Worm (Caenorhabditis elegans) whole organism, L2 larva: ENCODE measurements around the gene lido-4.

ENCODE experiments used
- C34F6.9 ChIP-seq: fragments of 150-350 bp; optimal IDR thresholded peaks from 2 replicates; lab custom pipeline; 2014; ENCODE audit warnings: missing biosample characterization, missing genetic modification characterization
- F13H6.1 ChIP-seq: sonication (generic microtip); optimal IDR thresholded peaks from 2 replicates; lab custom pipeline; 2016; ENCODE audit warnings: missing genetic modification characterization, missing compliant biosample characterization
- nhr-77 ChIP-seq: fragments of 150-350 bp; optimal IDR thresholded peaks from 2 replicates; lab custom pipeline; 2014; ENCODE audit warnings: missing biosample characterization, missing genetic modification characterization
- ztf-1 ChIP-seq: fragments of 200-800 bp; sonication (Bioruptor generic); conservative IDR thresholded peaks from 2 replicates; pipeline ENCODE4 v1.3.6; 2022; ENCODE audit warnings: missing genetic modification characterization, missing compliant biosample characterization

ce11 chrX:17093199-17093598, 14.4 kb downstream of the lido-4 start, which contains the start of gene C08A9.3:
- TF ChIP-seq ztf-1 (GFP tag; lab: Robert Waterston, UW) (no peak), nhr-77 (no peak), F13H6.1 (no peak), C34F6.9 (tag; lab: Kevin White, UChicago) (no peak)
